Worm (Caenorhabditis elegans) whole organism, midembryonic: ENCODE data around the gene gcp-2.1.

Source experiments
- T22C8.4 ChIP-seq: fragments of 200-800 bp; sonication (Bioruptor generic); IDR thresholded peaks from 2 replicates; pipeline ENCODE4 v1.3.6; 2022; ENCODE audit warnings: missing genetic modification characterization, missing compliant biosample characterization
- cog-1 ChIP-seq: sonication (generic microtip); optimal IDR thresholded peaks from 2 replicates; lab custom pipeline; 2016; ENCODE audit warnings: missing genetic modification characterization, missing compliant biosample characterization
- flt-1 ChIP-seq: fragments of 200-800 bp; sonication (Bioruptor generic); IDR thresholded peaks from 2 replicates; pipeline ENCODE4 v1.3.6; 2022; ENCODE audit warnings: missing genetic modification characterization, missing compliant biosample characterization
- klf-2 ChIP-seq: fragments of 200-800 bp; sonication (Bioruptor generic); conservative IDR thresholded peaks from 2 replicates; pipeline ENCODE4 v1.3.6; 2022; ENCODE audit warnings: missing genetic modification reagents, missing genetic modification characterization, missing compliant biosample characterization
- med-1 ChIP-seq: sonication (generic microtip); optimal IDR thresholded peaks from 2 replicates; lab custom pipeline; 2017; ENCODE audit warnings: missing genetic modification characterization, mild to moderate bottlenecking, missing compliant biosample characterization, antibody characterized with exemption, missing genetic modification reagents; ENCODE audit not compliant: insufficient read depth
- ref-1 ChIP-seq: fragments of 200-800 bp; sonication (Bioruptor generic); conservative IDR thresholded peaks from 2 replicates; pipeline ENCODE4 v1.3.6; 2022; ENCODE audit warnings: missing genetic modification reagents, missing genetic modification characterization, missing compliant biosample characterization
- tab-1 ChIP-seq: fragments of 200-800 bp; sonication (Bioruptor generic); IDR thresholded peaks from 2 replicates; pipeline ENCODE4 v1.3.6; 2022; ENCODE audit warnings: missing genetic modification characterization, missing compliant biosample characterization
- ztf-23 ChIP-seq: fragments of 200-800 bp; sonication (Bioruptor generic); IDR thresholded peaks from 2 replicates; pipeline ENCODE4 v1.3.6; 2022; ENCODE audit warnings: missing genetic modification reagents, missing genetic modification characterization, missing compliant biosample characterization
- ztf-29 ChIP-seq: fragments of 200-800 bp; sonication (Bioruptor generic); IDR thresholded peaks from 2 replicates; pipeline ENCODE4 v1.3.6; 2022; ENCODE audit warnings: missing genetic modification reagents, missing genetic modification characterization, missing compliant biosample characterization

Gene gcp-2.1

DNA sequence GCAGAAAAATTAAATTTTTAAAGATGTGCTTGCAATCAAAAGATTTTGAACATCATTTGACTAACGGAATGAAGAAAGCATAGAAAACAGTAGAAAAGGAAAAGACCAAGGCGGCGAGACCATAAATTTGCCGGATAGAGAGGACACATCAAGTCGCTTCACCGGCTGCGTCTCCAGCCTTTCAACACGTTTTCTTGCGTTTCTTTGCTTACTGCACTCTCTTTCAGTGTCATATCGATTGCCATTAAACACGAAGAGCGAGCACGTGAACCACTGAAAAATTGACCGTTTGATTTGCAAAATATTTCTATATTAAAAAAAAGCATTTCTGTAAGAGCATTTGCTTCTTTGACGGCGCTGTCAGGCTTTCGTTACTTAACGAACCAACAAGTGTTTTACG is 46.5 kb downstream of the gcp-2.1 start:
- no peak for TF ChIP-seq ref-1
- TF ChIP-seq ztf-29 (GFP tag; lab: Robert Waterston, UW): no peak
- no peak for TF ChIP-seq med-1
- peak; percentile 52; the same call in 1 of the 2 replicates for TF ChIP-seq T22C8.4 (GFP tag; lab: Robert Waterston, UW)
- no peak for TF ChIP-seq ztf-23 (GFP tag; lab: Robert Waterston, UW)
- no peak for TF ChIP-seq klf-2 (GFP tag; lab: Robert Waterston, UW)
- no peak for TF ChIP-seq tab-1 (GFP tag; lab: Robert Waterston, UW)
- no peak for TF ChIP-seq flt-1 (GFP tag; lab: Robert Waterston, UW)

DNA sequence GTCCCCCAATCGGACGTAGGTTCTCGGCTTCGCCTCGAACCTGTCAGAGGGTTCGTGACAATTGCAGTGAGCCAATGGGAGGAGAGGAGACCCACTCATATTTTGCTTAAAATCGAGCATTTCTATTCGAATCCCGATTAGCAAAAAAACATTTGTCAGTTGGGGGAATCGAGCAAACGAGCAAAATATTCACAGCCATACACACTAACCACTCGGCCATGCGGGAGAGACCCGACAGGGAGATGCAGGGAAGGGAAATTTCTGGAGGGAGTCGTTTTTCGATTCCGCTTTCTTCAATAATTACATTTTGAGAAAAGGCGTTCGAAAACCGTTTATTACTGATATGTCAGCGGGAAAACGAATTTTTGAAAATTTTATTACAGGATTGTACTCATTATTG is 49.8 kb downstream of the gcp-2.1 start:
- TF ChIP-seq ztf-29 (GFP tag; lab: Robert Waterston, UW): peak; percentile 81
- peak; percentile 83 for TF ChIP-seq ref-1
- peak; percentile 89 for TF ChIP-seq ztf-23 (GFP tag; lab: Robert Waterston, UW)
- TF ChIP-seq tab-1 (GFP tag; lab: Robert Waterston, UW): peak; percentile 95
- TF ChIP-seq klf-2 (GFP tag; lab: Robert Waterston, UW): peak; percentile 82
- TF ChIP-seq T22C8.4 (GFP tag; lab: Robert Waterston, UW): peak; percentile 79
- TF ChIP-seq flt-1 (GFP tag; lab: Robert Waterston, UW): peak; percentile 96

ce11 chrX:353134-353669 is 51.6 kb downstream of the gcp-2.1 start, which contains the start of gene sor-3:
sor-3 (plus strand) TSS chrX:353619.
- TF ChIP-seq ztf-29 (GFP tag; lab: Robert Waterston, UW): peak; percentile 92
- TF ChIP-seq klf-2 (GFP tag; lab: Robert Waterston, UW): peak; percentile 92
- TF ChIP-seq tab-1 (GFP tag; lab: Robert Waterston, UW): peak; percentile 95
- TF ChIP-seq ztf-23 (GFP tag; lab: Robert Waterston, UW): peak; percentile 96
- peak; percentile 69 for TF ChIP-seq med-1
- peak; percentile 83 for TF ChIP-seq cog-1 (tag; lab: Kevin White, UChicago)
- peak; percentile 84 for TF ChIP-seq ref-1
- TF ChIP-seq T22C8.4 (GFP tag; lab: Robert Waterston, UW): peak; percentile 90
- TF ChIP-seq flt-1 (GFP tag; lab: Robert Waterston, UW): peak; percentile 91

DNA sequence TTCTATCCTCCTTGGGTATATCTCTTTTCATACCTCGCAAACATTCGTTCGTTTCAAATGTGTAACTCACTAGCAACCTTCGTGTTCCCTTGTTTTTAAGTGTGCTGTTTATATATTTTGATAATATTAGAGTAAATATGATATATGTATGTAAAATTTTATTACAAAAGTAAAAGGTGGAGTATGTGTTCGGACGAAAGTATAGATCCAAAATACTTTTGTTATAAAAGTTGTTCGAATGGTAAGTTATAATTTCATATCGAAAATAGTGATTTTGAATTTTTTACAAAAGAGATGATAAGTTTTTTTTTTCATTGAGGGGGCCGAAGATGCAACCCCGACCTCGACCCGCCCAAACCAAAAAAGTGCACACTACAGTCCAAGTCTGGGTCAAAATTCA is 56.2 kb downstream of the gcp-2.1 start, which contains the start of gene C04E7.1:
Gene C04E7.1 (plus strand): TSS at position 301 of the 400 bp plus-strand sequence.
- no peak for TF ChIP-seq klf-2 (GFP tag; lab: Robert Waterston, UW)
- TF ChIP-seq tab-1 (GFP tag; lab: Robert Waterston, UW): no peak
- no peak for TF ChIP-seq cog-1 (tag; lab: Kevin White, UChicago)
- TF ChIP-seq T22C8.4 (GFP tag; lab: Robert Waterston, UW): no peak
- TF ChIP-seq med-1: no peak
- TF ChIP-seq ref-1: no peak
- TF ChIP-seq ztf-23 (GFP tag; lab: Robert Waterston, UW): no peak
- TF ChIP-seq flt-1 (GFP tag; lab: Robert Waterston, UW): no peak
- no peak for TF ChIP-seq ztf-29 (GFP tag; lab: Robert Waterston, UW)
